Worm (Caenorhabditis elegans) whole organism, early embryonic: ENCODE results near the gene Y43D4A.5.

Source experiments
- B0310.2 ChIP-seq: sonication (generic microtip); optimal IDR thresholded peaks from 2 replicates; lab custom pipeline; 2016; ENCODE audit warnings: mild to moderate bottlenecking, missing genetic modification characterization, missing compliant biosample characterization
- ama-1 ChIP-seq: fragments of 150-350 bp; optimal IDR thresholded peaks from 2 replicates; lab custom pipeline; 2014
- ceh-13 ChIP-seq: fragments of 200-800 bp; sonication (Bioruptor generic); optimal IDR thresholded peaks from 2 replicates; lab custom pipeline; 2018; ENCODE audit warnings: mild to moderate bottlenecking, missing genetic modification characterization, missing compliant biosample characterization
- ceh-36 ChIP-seq: sonication (generic microtip); optimal IDR thresholded peaks from 2 replicates; lab custom pipeline; 2016; ENCODE audit warnings: missing genetic modification characterization, inconsistent platforms, missing compliant biosample characterization
- ets-7 ChIP-seq: sonication (generic microtip); optimal IDR thresholded peaks from 2 replicates; lab custom pipeline; 2016; ENCODE audit warnings: missing genotype, missing genetic modification characterization, missing compliant biosample characterization
- flt-1 ChIP-seq: fragments of 200-800 bp; sonication (Bioruptor generic); IDR thresholded peaks from 2 replicates; pipeline ENCODE4 v1.3.6; 2022; ENCODE audit warnings: missing genetic modification characterization, missing compliant biosample characterization
- hmbx-1 ChIP-seq: sonication (generic microtip); optimal IDR thresholded peaks from 2 replicates; lab custom pipeline; 2016; ENCODE audit warnings: mild to moderate bottlenecking, missing genetic modification characterization, missing compliant biosample characterization
- hnd-1 ChIP-seq: sonication (generic microtip); optimal IDR thresholded peaks from 2 replicates; lab custom pipeline; 2016; ENCODE audit warnings: missing genetic modification characterization, missing compliant biosample characterization
- pes-1 ChIP-seq: fragments of 200-800 bp; sonication (Bioruptor generic); IDR thresholded peaks from 2 replicates; pipeline ENCODE4 v1.3.6; 2022; ENCODE audit warnings: missing genetic modification reagents, missing genetic modification characterization, missing compliant biosample characterization
- scrt-1 ChIP-seq: fragments of 200-800 bp; sonication (Bioruptor generic); IDR thresholded peaks from 2 replicates; pipeline ENCODE4 v1.3.6; 2022; ENCODE audit warnings: missing genetic modification characterization, missing compliant biosample characterization
- sea-1 ChIP-seq: fragments of 200-800 bp; sonication (Bioruptor generic); conservative IDR thresholded peaks from 2 replicates; pipeline ENCODE4 v1.3.6; 2022; ENCODE audit warnings: missing genetic modification characterization, missing compliant biosample characterization
- tbx-11 ChIP-seq: fragments of 200-800 bp; sonication (Bioruptor generic); IDR thresholded peaks from 2 replicates; pipeline ENCODE4 v1.3.6; 2022; ENCODE audit warnings: missing genetic modification characterization, missing compliant biosample characterization
- tbx-37 ChIP-seq: fragments of 200-800 bp; sonication (Bioruptor generic); conservative IDR thresholded peaks from 2 replicates; pipeline ENCODE4 v1.3.6; 2022; ENCODE audit warnings: missing genetic modification reagents, missing genetic modification characterization, missing compliant biosample characterization
- tra-4 ChIP-seq: sonication (generic microtip); optimal IDR thresholded peaks from 2 replicates; lab custom pipeline; 2017; ENCODE audit warnings: missing genetic modification characterization, missing compliant biosample characterization

DNA sequence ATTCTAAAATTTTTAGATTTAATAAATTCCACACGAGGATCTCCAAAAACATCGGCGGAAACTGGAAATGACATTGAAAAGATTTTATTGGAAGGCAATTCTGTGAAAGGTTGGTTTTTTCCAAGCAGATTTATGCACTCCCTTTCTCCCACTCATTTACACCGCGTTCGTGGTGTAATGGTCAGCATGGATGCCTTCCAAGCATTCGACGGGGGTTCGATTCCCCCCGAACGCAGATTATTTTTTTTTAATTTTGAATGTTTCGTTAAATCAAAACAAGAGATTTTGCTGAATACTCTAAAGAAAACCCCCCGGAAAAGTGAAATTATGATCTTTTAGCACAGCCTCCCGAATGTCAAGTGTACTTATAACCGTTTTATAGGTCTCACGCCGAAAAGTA is 370 bp downstream of the Y43D4A.5 start:
- TF ChIP-seq hmbx-1 (no peak), ceh-13 (GFP tag; lab: Kevin White, UChicago) (peak; percentile 23), tbx-37 (GFP tag; lab: Robert Waterston, UW) (peak; percentile 38; the same call in 1 of the 2 replicates), ama-1 (lab: Kevin White, UChicago) (no peak), scrt-1 (GFP tag; lab: Robert Waterston, UW) (peak; percentile 82), flt-1 (GFP tag; lab: Robert Waterston, UW) (peak; percentile 80), sea-1 (peak; percentile 71), tbx-11 (GFP tag; lab: Robert Waterston, UW) (peak; percentile 84), ceh-36 (tag; lab: Kevin White, UChicago) (peak; percentile 44), hnd-1 (tag; lab: Kevin White, UChicago) (peak; percentile 56), tra-4 (tag; lab: Kevin White, UChicago) (peak; percentile 19), B0310.2 (peak; percentile 20), pes-1 (GFP tag; lab: Robert Waterston, UW) (peak; percentile 87), ets-7 (tag; lab: Kevin White, UChicago) (peak; percentile 21)
